Fruit fly (Drosophila melanogaster) whole organism, embryonic: ENCODE results near the gene Atg13.

Experiments used
- Abd-B ChIP-seq: fragments of 200-800 bp; sonication (Bioruptor generic); optimal IDR thresholded peaks from 2 replicates; lab custom pipeline; 2018; ENCODE audit warnings: missing biosample characterization, mild to moderate bottlenecking, missing genetic modification characterization, moderate library complexity
- Ada2b ChIP-seq: fragments of 200-800 bp; sonication (Bioruptor generic); IDR thresholded peaks from 2 replicates; pipeline ENCODE4 v1.3.6; 2022; ENCODE audit warnings: missing biosample characterization, missing genetic modification characterization
- Atf-2 ChIP-seq: fragments of 200-800 bp; sonication (Bioruptor generic); optimal IDR thresholded peaks from 2 replicates; lab custom pipeline; 2016; ENCODE audit warnings: missing biosample characterization, missing genetic modification characterization
- CG10565 ChIP-seq: fragments of 200-800 bp; sonication (Bioruptor generic); optimal IDR thresholded peaks from 3 replicates; lab custom pipeline; 2016; ENCODE audit warnings: missing biosample characterization, mild to moderate bottlenecking, missing genetic modification characterization
- CG10654 ChIP-seq: fragments of 200-800 bp; sonication (Bioruptor generic); optimal IDR thresholded peaks from 2 replicates; lab custom pipeline; 2016; ENCODE audit warnings: missing biosample characterization, missing genetic modification characterization
- CG12942 ChIP-seq: fragments of 200-800 bp; sonication (Bioruptor generic); optimal IDR thresholded peaks from 3 replicates; lab custom pipeline; 2016; ENCODE audit warnings: missing biosample characterization, missing genetic modification characterization
- CG15073 ChIP-seq: fragments of 200-800 bp; sonication (Bioruptor generic); optimal IDR thresholded peaks from 2 replicates; lab custom pipeline; 2016; ENCODE audit warnings: missing biosample characterization, missing genetic modification characterization
- CG15514 ChIP-seq: fragments of 200-800 bp; sonication (Bioruptor generic); optimal IDR thresholded peaks from 3 replicates; lab custom pipeline; 2017; ENCODE audit warnings: missing biosample characterization, missing genetic modification characterization, mild to moderate bottlenecking, moderate library complexity, missing genetic modification reagents
- CG1647 ChIP-seq: fragments of 200-800 bp; sonication (Bioruptor generic); optimal IDR thresholded peaks from 3 replicates; lab custom pipeline; 2016; ENCODE audit warnings: missing biosample characterization, missing genetic modification characterization
- CG18476 ChIP-seq: fragments of 200-800 bp; sonication (Bioruptor generic); optimal IDR thresholded peaks from 2 replicates; lab custom pipeline; 2016; ENCODE audit warnings: missing biosample characterization, mild to moderate bottlenecking, missing genetic modification characterization
- CG2712 ChIP-seq: fragments of 200-800 bp; optimal IDR thresholded peaks from 3 replicates; lab custom pipeline; 2019; ENCODE audit warnings: missing biosample characterization, mild to moderate bottlenecking, missing genetic modification characterization, moderate library complexity
- CG3065 ChIP-seq: fragments of 200-800 bp; sonication (Bioruptor generic); optimal IDR thresholded peaks from 2 replicates; lab custom pipeline; 2016; ENCODE audit warnings: missing biosample characterization, missing genetic modification characterization
- CG34224 ChIP-seq: fragments of 200-800 bp; sonication (Bioruptor generic); IDR thresholded peaks from 3 replicates; pipeline ENCODE4 v1.3.6; 2022; ENCODE audit warnings: missing biosample characterization, missing genetic modification characterization; ENCODE audit not compliant: partially characterized antibody
- CG4404 ChIP-seq: fragments of 200-800 bp; sonication (Bioruptor generic); IDR thresholded peaks from 2 replicates; pipeline ENCODE4 v1.3.6; 2022; ENCODE audit warnings: missing biosample characterization, missing genetic modification characterization
- CG6791 ChIP-seq: fragments of 200-800 bp; sonication (Bioruptor generic); IDR thresholded peaks from 3 replicates; pipeline ENCODE4 v1.3.6; 2022; ENCODE audit warnings: missing biosample characterization, missing genetic modification characterization; ENCODE audit not compliant: partially characterized antibody
- CG7357 ChIP-seq: fragments of 200-800 bp; sonication (Bioruptor generic); IDR thresholded peaks from 3 replicates; pipeline ENCODE4 v1.3.6; 2022; ENCODE audit warnings: missing biosample characterization, missing genetic modification characterization
- CG7372 ChIP-seq: fragments of 200-800 bp; sonication (Bioruptor generic); IDR thresholded peaks from 2 replicates; pipeline ENCODE4 v1.3.6; 2022; ENCODE audit warnings: missing biosample characterization, missing genetic modification characterization
- CG7786 ChIP-seq: fragments of 200-800 bp; sonication (Bioruptor generic); optimal IDR thresholded peaks from 2 replicates; lab custom pipeline; 2016; ENCODE audit warnings: missing biosample characterization, missing genetic modification characterization
- CrebB ChIP-seq: fragments of 200-800 bp; sonication (Bioruptor generic); optimal IDR thresholded peaks from 3 replicates; lab custom pipeline; 2018; ENCODE audit warnings: missing biosample characterization, mild to moderate bottlenecking, missing genetic modification characterization
- Dfd ChIP-seq, 2 experiments: fragments of >200 bp; optimal IDR thresholded peaks; 2 replicates each; lab custom pipeline; 2017; ENCODE audit warnings: missing biosample characterization in 2 of 2, missing genetic modification characterization in 2 of 2
- Dp ChIP-seq: fragments of 200-800 bp; sonication (Bioruptor generic); optimal IDR thresholded peaks from 2 replicates; lab custom pipeline; 2018; ENCODE audit warnings: missing biosample characterization, mild to moderate bottlenecking, missing genetic modification characterization, moderate library complexity
- Fer3 ChIP-seq: fragments of 200-800 bp; sonication (Bioruptor generic); optimal IDR thresholded peaks from 2 replicates; lab custom pipeline; 2018; ENCODE audit warnings: missing biosample characterization, mild to moderate bottlenecking, missing genetic modification characterization, moderate library complexity
- HLH54F ChIP-seq: fragments of 200-800 bp; sonication (Bioruptor generic); optimal IDR thresholded peaks from 3 replicates; lab custom pipeline; 2016; ENCODE audit warnings: missing biosample characterization, missing genetic modification characterization
- Hmr ChIP-seq: fragments of 200-800 bp; sonication (Bioruptor generic); optimal IDR thresholded peaks from 3 replicates; lab custom pipeline; 2017; ENCODE audit warnings: mild to moderate bottlenecking, missing biosample characterization, missing genetic modification reagents, missing genetic modification characterization
- Kr ChIP-seq: fragments of 200-800 bp; sonication (Bioruptor generic); optimal IDR thresholded peaks from 2 replicates; lab custom pipeline; 2017; ENCODE audit warnings: missing biosample characterization, mild to moderate bottlenecking, missing genetic modification characterization
- Lhr ChIP-seq: fragments of 200-800 bp; sonication (Bioruptor generic); optimal IDR thresholded peaks from 3 replicates; lab custom pipeline; 2017; ENCODE audit warnings: mild to moderate bottlenecking, missing biosample characterization, missing genetic modification reagents, missing genetic modification characterization
- Med ChIP-seq: fragments of 200-800 bp; sonication (Bioruptor generic); peaks from one replicate; lab custom pipeline; 2016; ENCODE audit warnings: missing biosample characterization, missing genetic modification characterization, mild to moderate bottlenecking, inconsistent platforms, moderate library complexity
- NC2α ChIP-seq: fragments of 200-800 bp; sonication (Bioruptor generic); optimal IDR thresholded peaks from 2 replicates; lab custom pipeline; 2016; ENCODE audit warnings: missing biosample characterization, missing genetic modification characterization
- Ravus ChIP-seq: fragments of 200-800 bp; sonication (Bioruptor generic); IDR thresholded peaks from 2 replicates; pipeline ENCODE4 v1.3.6; 2022; ENCODE audit warnings: missing biosample characterization, missing genetic modification characterization
- Sry-δ ChIP-seq: fragments of 200-800 bp; sonication (Bioruptor generic); optimal IDR thresholded peaks from 2 replicates; lab custom pipeline; 2016; ENCODE audit warnings: missing biosample characterization, missing genetic modification characterization
- Ssrp ChIP-seq: fragments of 200-800 bp; sonication (Bioruptor generic); optimal IDR thresholded peaks from 2 replicates; lab custom pipeline; 2018; ENCODE audit warnings: missing biosample characterization, mild to moderate bottlenecking, missing genetic modification characterization, moderate library complexity
- ab ChIP-seq: fragments of 200-800 bp; sonication (Bioruptor generic); optimal IDR thresholded peaks from 2 replicates; lab custom pipeline; 2016; ENCODE audit warnings: missing biosample characterization, missing genetic modification characterization
- ato ChIP-seq: fragments of 200-800 bp; sonication (Bioruptor generic); IDR thresholded peaks from 2 replicates; pipeline ENCODE4 v1.3.6; 2022; ENCODE audit warnings: missing biosample characterization, missing genetic modification characterization; ENCODE audit not compliant: partially characterized antibody
- bab2 ChIP-seq: fragments of 200-800 bp; sonication (Bioruptor generic); optimal IDR thresholded peaks from 2 replicates; lab custom pipeline; 2016; ENCODE audit warnings: missing biosample characterization, missing genetic modification characterization
- bsh ChIP-seq, 2 experiments: fragments of 200-800 bp; sonication (Bioruptor generic); optimal IDR thresholded peaks; 2 replicates each; lab custom pipeline; 2017 to 2018; ENCODE audit warnings: mild to moderate bottlenecking in 2 of 2, missing biosample characterization in 2 of 2, missing genetic modification characterization in 2 of 2, moderate library complexity in 1 of 2
- fd102C ChIP-seq: fragments of 200-800 bp; sonication (Bioruptor generic); optimal IDR thresholded peaks from 2 replicates; lab custom pipeline; 2018; ENCODE audit warnings: missing biosample characterization, mild to moderate bottlenecking, missing genetic modification characterization, moderate library complexity
- ind ChIP-seq: fragments of 200-800 bp; sonication (Bioruptor generic); optimal IDR thresholded peaks from 3 replicates; lab custom pipeline; 2016; ENCODE audit warnings: missing biosample characterization, missing genetic modification characterization
- inv ChIP-seq: fragments of 200-800 bp; sonication (Bioruptor generic); IDR thresholded peaks from 2 replicates; pipeline ENCODE4 v1.3.6; 2022; ENCODE audit warnings: missing biosample characterization, missing genetic modification characterization; ENCODE audit not compliant: partially characterized antibody
- kah ChIP-seq: fragments of 200-800 bp; sonication (Bioruptor generic); optimal IDR thresholded peaks from 2 replicates; lab custom pipeline; 2018; ENCODE audit warnings: missing biosample characterization, mild to moderate bottlenecking, missing genetic modification characterization
- odd ChIP-seq: fragments of 200-800 bp; sonication (Bioruptor generic); optimal IDR thresholded peaks from 2 replicates; lab custom pipeline; 2017; ENCODE audit warnings: missing biosample characterization, mild to moderate bottlenecking, missing genetic modification characterization
- peb ChIP-seq: fragments of 200-800 bp; sonication (Bioruptor generic); IDR thresholded peaks from 2 replicates; pipeline ENCODE4 v1.3.6; 2022; ENCODE audit warnings: missing biosample characterization, missing genetic modification characterization
- pros ChIP-seq: fragments of 200-800 bp; sonication (Bioruptor generic); optimal IDR thresholded peaks from 3 replicates; lab custom pipeline; 2019; ENCODE audit warnings: missing biosample characterization, mild to moderate bottlenecking, missing genetic modification characterization, moderate library complexity
- repo ChIP-seq: fragments of 200-800 bp; sonication (Bioruptor generic); optimal IDR thresholded peaks from 2 replicates; lab custom pipeline; 2016; ENCODE audit warnings: missing biosample characterization, missing genetic modification characterization
- ro ChIP-seq: fragments of 200-800 bp; sonication (Bioruptor generic); IDR thresholded peaks from 2 replicates; pipeline ENCODE4 v1.3.6; 2022; ENCODE audit warnings: missing biosample characterization, missing genetic modification characterization
- sna ChIP-seq: fragments of 200-800 bp; sonication (Bioruptor generic); IDR thresholded peaks from 2 replicates; pipeline ENCODE4 v1.3.6; 2022; ENCODE audit warnings: missing biosample characterization, missing genetic modification characterization; ENCODE audit not compliant: partially characterized antibody
- toy ChIP-seq: fragments of 200-800 bp; sonication (Bioruptor generic); IDR thresholded peaks from 2 replicates; pipeline ENCODE4 v1.3.6; 2022; ENCODE audit warnings: missing biosample characterization, missing genetic modification characterization
- unc-4 ChIP-seq: fragments of 200-800 bp; sonication (Bioruptor generic); IDR thresholded peaks from 2 replicates; pipeline ENCODE4 v1.3.6; 2022; ENCODE audit warnings: missing biosample characterization, missing genetic modification characterization; ENCODE audit not compliant: partially characterized antibody
- unpg ChIP-seq: fragments of 200-800 bp; sonication (Bioruptor generic); optimal IDR thresholded peaks from 3 replicates; lab custom pipeline; 2018; ENCODE audit warnings: missing biosample characterization, mild to moderate bottlenecking, missing genetic modification characterization, moderate library complexity
- vvl ChIP-seq: fragments of 200-800 bp; sonication (Bioruptor generic); IDR thresholded peaks from 2 replicates; pipeline ENCODE4 v1.3.6; 2022; ENCODE audit warnings: missing biosample characterization, missing genetic modification characterization
- wdn ChIP-seq: fragments of 200-800 bp; sonication (Bioruptor generic); IDR thresholded peaks from 2 replicates; pipeline ENCODE4 v1.3.6; 2022; ENCODE audit warnings: missing biosample characterization, missing genetic modification characterization
- yki ChIP-seq: fragments of >200 bp; optimal IDR thresholded peaks from 3 replicates; lab custom pipeline; 2018

Gene Atg13

DNA sequence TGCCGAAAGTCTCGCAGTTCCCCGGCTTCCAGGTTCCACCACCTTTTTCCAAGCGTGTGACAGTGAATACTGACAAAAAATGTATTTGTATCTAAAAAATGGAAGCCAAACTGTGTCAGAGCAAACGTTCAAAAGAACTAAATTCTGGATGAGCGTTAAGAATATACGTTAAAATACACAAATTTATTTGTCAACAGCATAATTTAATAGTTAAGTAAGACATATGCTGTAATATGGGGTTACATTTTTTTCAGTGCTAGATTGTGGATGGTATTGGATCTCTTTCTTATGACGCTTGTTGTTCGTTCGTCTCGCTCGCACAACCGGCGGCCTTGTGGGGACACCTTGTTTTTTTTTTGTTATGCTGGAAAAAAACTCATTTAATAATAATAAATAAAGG lies 6.0 kb downstream of the Atg13 start (continued):
- TF ChIP-seq peb (peak; percentile 84), CG18476 (GFP tag; lab: Kevin White, UChicago) (peak; percentile 85), pros (GFP tag; lab: Kevin White, UChicago) (peak; percentile 44), repo (peak; percentile 96), CG7786 (GFP tag; lab: Kevin White, UChicago) (peak; percentile 96), kah (peak; percentile 44), odd (GFP tag; lab: Kevin White, UChicago) (peak; percentile 90), bsh (GFP tag; optimal IDR thresholded peaks at IDR 0.05; lab: Kevin White, UChicago) (peak; percentile 43 to 93), CG10565 (GFP tag; lab: Kevin White, UChicago) (peak; percentile 73), Hmr (peak; percentile 98), unpg (GFP tag; lab: Kevin White, UChicago) (peak; percentile 97), Dp (GFP tag; lab: Kevin White, UChicago) (peak; percentile 4), CG10654 (peak; percentile 93), ro (GFP tag; lab: Robert Waterston, UW) (peak; percentile 80), Med (GFP tag; lab: Kevin White, UChicago) (peak; percentile 100), wdn (peak; percentile 97), inv (GFP tag; lab: Robert Waterston, UW) (no peak), Abd-B (GFP tag; lab: Kevin White, UChicago) (peak; percentile 86), Kr (GFP tag; lab: Kevin White, UChicago) (no peak), CG15514 (GFP tag; lab: Kevin White, UChicago) (peak; percentile 92), Atf-2 (GFP tag; lab: Kevin White, UChicago) (peak; percentile 94), CrebB (tag; lab: Kevin White, UChicago) (peak; percentile 94), CG2712 (tag; lab: Kevin White, UChicago) (peak; percentile 92), CG6791 (GFP tag; lab: Robert Waterston, UW) (no peak), HLH54F (GFP tag; lab: Kevin White, UChicago) (peak; percentile 96), fd102C (GFP tag; lab: Kevin White, UChicago) (no peak), Sry-δ (peak; percentile 60), Ada2b (GFP tag; lab: Robert Waterston, UW) (peak; percentile 95), Dfd (GFP tag; optimal IDR thresholded peaks at IDR 0.05; lab: Kevin White, UChicago) (peak in 1 of 2 experiments; percentile 60), ind (GFP tag; lab: Kevin White, UChicago) (peak; percentile 95), Ravus (peak; percentile 91), CG1647 (GFP tag; lab: Kevin White, UChicago) (peak; percentile 93), CG15073 (GFP tag; lab: Kevin White, UChicago) (peak; percentile 53), Fer3 (tag; lab: Kevin White, UChicago) (peak; percentile 97), CG4404 (GFP tag; lab: Robert Waterston, UW) (peak; percentile 73), CG7372 (GFP tag; lab: Robert Waterston, UW) (peak; percentile 83), Ssrp (peak; percentile 84), Lhr (GFP tag; lab: Kevin White, UChicago) (peak; percentile 9), NC2α (GFP tag; lab: Kevin White, UChicago) (peak; percentile 84), unc-4 (GFP tag; lab: Robert Waterston, UW) (no peak), CG3065 (GFP tag; lab: Kevin White, UChicago) (peak; percentile 75), CG7357 (GFP tag; lab: Robert Waterston, UW) (peak; percentile 78; the same call in 2 of the 3 replicates), toy (GFP tag; lab: Robert Waterston, UW) (peak; percentile 79), bab2 (GFP tag; lab: Kevin White, UChicago) (peak; percentile 96), CG34224 (GFP tag; lab: Robert Waterston, UW) (no peak), CG12942 (GFP tag; lab: Kevin White, UChicago) (peak; percentile 91), yki (lab: Kevin White, UChicago) (no peak), sna (GFP tag; lab: Robert Waterston, UW) (no peak), ato (GFP tag; lab: Robert Waterston, UW) (no peak), ab (peak; percentile 73), vvl (peak; percentile 97)
